Worm (Caenorhabditis elegans): ENCODE measurements around the gene tbx-38.
A peak's percentile ranks its signal among the peaks of the same experiment; 100 is the strongest.

Gene tbx-38

ce11 chrIII:11825654-11826053, 39.8 kb upstream of the tbx-38 start (continued):
- TF ChIP-seq mel-28 (tag; optimal IDR thresholded peaks at IDR 0.05; ENCODE audit: borderline replicate concordance) (no peak), B0261.1 (tag; optimal IDR thresholded peaks at IDR 0.05) (no peak), egl-18 (GFP tag; IDR thresholded peaks at IDR 0.05) (0 out of 2 replicates have a peak, but pooled peaks have one; percentile 58), atf-7 (tag; optimal IDR thresholded peaks at IDR 0.05) (no peak), madf-6 (GFP tag; IDR thresholded peaks at IDR 0.05) (peak; percentile 53; the same call in 1 of the 2 replicates), B0035.1 (tag; optimal IDR thresholded peaks at IDR 0.05) (no peak), Y79H2A.3 (GFP tag; conservative IDR thresholded peaks at IDR 0.05) (no peak), ztf-18 (tag; optimal IDR thresholded peaks at IDR 0.05) (no peak), ztf-22 (GFP tag; optimal IDR thresholded peaks at IDR 0.05) (no peak), hlh-12 (tag; optimal IDR thresholded peaks at IDR 0.05) (no peak), dpl-1 (GFP tag; optimal IDR thresholded peaks at IDR 0.05) (peak; percentile 8), dpff-1 (tag; optimal IDR thresholded peaks at IDR 0.05) (no peak), him-1 (tag; optimal IDR thresholded peaks at IDR 0.05) (no peak), egrh-3 (GFP tag; IDR thresholded peaks at IDR 0.05) (no peak), cebp-2 (GFP tag; IDR thresholded peaks at IDR 0.05) (no peak), nfya-2 (GFP tag; IDR thresholded peaks at IDR 0.05) (no peak), repo-1 (tag; optimal IDR thresholded peaks at IDR 0.05) (no peak), chd-7 (tag; optimal IDR thresholded peaks at IDR 0.05) (no peak), Y56A3A.18 (GFP tag; IDR thresholded peaks at IDR 0.05) (no peak), Y67H2A.10 (GFP tag; conservative IDR thresholded peaks at IDR 0.05) (no peak), snpc-1.1 (tag; optimal IDR thresholded peaks at IDR 0.05; ENCODE audit: insufficient read depth) (no peak), bed-2 (GFP tag; IDR thresholded peaks at IDR 0.05) (no peak), Y95B8A.8 (GFP tag; IDR thresholded peaks at IDR 0.05) (no peak), dox-1 (GFP tag; IDR thresholded peaks at IDR 0.05) (peak; percentile 50; the same call in 1 of the 2 replicates), F22D6.2 (tag; optimal IDR thresholded peaks at IDR 0.05) (no peak), unc-130 (GFP tag; optimal IDR thresholded peaks at IDR 0.05) (no peak), C06A6.2 (GFP tag; conservative IDR thresholded peaks at IDR 0.05) (no peak), F37B4.10 (GFP tag; IDR thresholded peaks at IDR 0.05) (no peak), hmg-1.2 (GFP tag; IDR thresholded peaks at IDR 0.05) (peak; percentile 22; the same call in 1 of the 2 replicates), athp-1 (tag; optimal IDR thresholded peaks at IDR 0.05) (peak; percentile 78), sdz-38 (tag; optimal IDR thresholded peaks at IDR 0.05) (no peak), T26A5.8 (tag; optimal IDR thresholded peaks at IDR 0.05) (no peak), unc-62 (GFP tag; optimal IDR thresholded peaks at IDR 0.05) (no peak), cebp-1 (GFP tag; IDR thresholded peaks at IDR 0.05) (no peak; the same call in 1 of the 2 replicates), cebp-1 (tag; optimal IDR thresholded peaks at IDR 0.05) (peak; percentile 70), aptf-3 (GFP tag; IDR thresholded peaks at IDR 0.05) (no peak), egl-44 (GFP tag; IDR thresholded peaks at IDR 0.05) (no peak), F55B11.4 (tag; optimal IDR thresholded peaks at IDR 0.05; ENCODE audit: borderline replicate concordance, insufficient read depth) (no peak), pha-4 (tag; optimal IDR thresholded peaks at IDR 0.05) (no peak), lag-1 (GFP tag; IDR thresholded peaks at IDR 0.05) (no peak), F52B5.7 (tag; optimal IDR thresholded peaks at IDR 0.05) (no peak), let-607 (tag; optimal IDR thresholded peaks at IDR 0.05) (no peak), T07F8.4 (tag; optimal IDR thresholded peaks at IDR 0.05) (no peak), C17E4.6 (GFP tag; IDR thresholded peaks at IDR 0.05) (no peak), snpc-3.4 (tag; optimal IDR thresholded peaks at IDR 0.05) (no peak), snpc-4 (GFP tag; optimal IDR thresholded peaks at IDR 0.05) (no peak), snpc-4 (tag; optimal IDR thresholded peaks at IDR 0.05) (peak in 2 of 4 experiments; percentile 22 to 67), lin-40 (tag; optimal IDR thresholded peaks at IDR 0.05) (peak; percentile 14), zim-3 (tag; optimal IDR thresholded peaks at IDR 0.05) (no peak), somi-1 (GFP tag; optimal IDR thresholded peaks at IDR 0.05) (no peak)

Measured in whole organism, young adult.